Fruit fly (Drosophila melanogaster): ENCODE results near the gene Pdh.

DNA sequence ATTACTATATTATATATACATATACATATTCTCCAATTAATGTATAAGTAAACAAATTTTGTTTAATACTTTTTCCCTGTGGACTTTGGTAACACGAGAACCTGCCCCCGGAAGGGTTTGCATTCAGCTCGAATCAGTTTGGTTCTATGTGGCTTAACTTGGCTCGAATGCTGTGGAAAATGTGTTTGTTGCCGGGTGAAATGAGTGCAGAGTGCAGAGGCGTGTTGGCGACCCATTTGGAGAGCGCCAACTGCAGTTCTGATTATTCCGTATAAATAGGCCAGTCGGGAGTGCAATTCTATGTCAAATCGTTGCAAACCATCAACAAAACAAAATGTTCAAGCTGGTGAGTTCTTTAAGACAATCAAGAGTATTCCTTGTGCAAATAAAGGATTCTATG is 36.4 kb downstream of the Pdh start, which contains the start of gene Nplp3:
- TF ChIP-seq Vsx2 (GFP tag; optimal IDR thresholded peaks at IDR 0.05; ENCODE audit: partially characterized antibody) (no peak), Abd-B (GFP tag; optimal IDR thresholded peaks at IDR 0.05) (no peak), dmrt93B (GFP tag; optimal IDR thresholded peaks at IDR 0.05) (no peak), Rel (GFP tag; optimal IDR thresholded peaks at IDR 0.05) (no peak), Rel (tag; optimal IDR thresholded peaks at IDR 0.05) (no peak)

All from whole organism, wandering third instar larva.